Worm (Caenorhabditis elegans) whole organism, mixed stage, embryonic: ENCODE data around the gene piki-1.

Experiments
- mls-2 ChIP-seq: sonication (generic microtip); optimal IDR thresholded peaks from 2 replicates; lab custom pipeline; 2016; ENCODE audit warnings: mild to moderate bottlenecking, missing genetic modification characterization, moderate library complexity, missing compliant biosample characterization
- pha-4 ChIP-seq: fragments of 150-350 bp; optimal IDR thresholded peaks from 2 replicates; lab custom pipeline; 2018; ENCODE audit warnings: missing biosample characterization, missing genetic modification reagents, missing genetic modification characterization
- unc-62 ChIP-seq: fragments of 150-350 bp; optimal IDR thresholded peaks from 2 replicates; lab custom pipeline; 2014; ENCODE audit warnings: missing biosample characterization, missing genetic modification reagents, missing genetic modification characterization

DNA sequence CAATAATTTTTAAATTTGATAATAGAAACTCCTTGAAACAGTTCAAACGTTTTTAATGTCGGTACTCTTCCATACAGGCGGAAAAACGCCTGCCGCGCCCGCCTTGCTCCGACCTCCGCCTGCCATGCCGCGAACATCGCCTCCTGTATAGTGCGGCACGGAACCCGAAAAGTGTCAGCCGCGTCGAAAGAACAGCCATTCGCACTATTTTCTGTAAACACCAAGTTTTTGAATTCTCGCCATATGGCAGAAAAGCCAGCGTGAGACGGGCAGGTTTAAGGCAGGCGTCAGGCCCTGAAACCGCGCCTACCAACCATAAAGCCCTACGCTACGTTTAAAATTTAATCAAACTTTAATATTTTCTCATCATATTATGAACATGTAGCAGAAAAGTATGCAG lies 23.4 kb downstream of the piki-1 start:
- TF ChIP-seq pha-4 (tag; lab: Kevin White, UChicago) (no peak), mls-2 (tag; lab: Kevin White, UChicago) (no peak), unc-62 (GFP tag; lab: Kevin White, UChicago) (no peak)
